Fruit fly (Drosophila melanogaster): ENCODE data around the gene knk.
A peak's percentile ranks its signal among the peaks of the same experiment; 100 is the strongest.

Gene knk

dm6 chr3R:10134341-10134668, 8.8 kb upstream of the knk start (continued):
- no peak for TF ChIP-seq ranshi (GFP tag; IDR thresholded peaks at IDR 0.05)
- TF ChIP-seq CG8944 (GFP tag; optimal IDR thresholded peaks at IDR 0.05): peak; percentile 38
- TF ChIP-seq lmd (GFP tag; IDR thresholded peaks at IDR 0.05): no peak
- no peak for TF ChIP-seq CG12744 (GFP tag; optimal IDR thresholded peaks at IDR 0.05)
- TF ChIP-seq Dad (GFP tag; optimal IDR thresholded peaks at IDR 0.05): peak; percentile 13
- peak; percentile 18 for TF ChIP-seq CG17359 (tag; optimal IDR thresholded peaks at IDR 0.05)
- TF ChIP-seq nom (GFP tag; optimal IDR thresholded peaks at IDR 0.05): peak; percentile 17
- no peak for TF ChIP-seq CG6175 (GFP tag; IDR thresholded peaks at IDR 0.05)
- TF ChIP-seq tx (GFP tag; optimal IDR thresholded peaks at IDR 0.05): peak; percentile 13
- TF ChIP-seq zen2 (GFP tag; IDR thresholded peaks at IDR 0.05; ENCODE audit: partially characterized antibody): no peak
- no peak for TF ChIP-seq tio (GFP tag; optimal IDR thresholded peaks at IDR 0.05)
- no peak for TF ChIP-seq h (optimal IDR thresholded peaks at IDR 0.05)
- TF ChIP-seq ATbp (GFP tag; optimal IDR thresholded peaks at IDR 0.05): no peak
- no peak for TF ChIP-seq CG15696 (tag; optimal IDR thresholded peaks at IDR 0.05)
- no peak for TF ChIP-seq Nf-YA (GFP tag; IDR thresholded peaks at IDR 0.05)
- TF ChIP-seq Trl (optimal IDR thresholded peaks at IDR 0.05): no peak
- TF ChIP-seq Trl (GFP tag; optimal IDR thresholded peaks at IDR 0.05): peak; percentile 56
- TF ChIP-seq gcm (GFP tag; optimal IDR thresholded peaks at IDR 0.05): no peak
- TF ChIP-seq CG2120 (GFP tag; optimal IDR thresholded peaks at IDR 0.05): peak; percentile 81
- no peak for TF ChIP-seq Six4 (GFP tag; optimal IDR thresholded peaks at IDR 0.05)
- TF ChIP-seq tin (GFP tag; optimal IDR thresholded peaks at IDR 0.05): peak; percentile 48
- peak; percentile 66 for TF ChIP-seq Elba2 (GFP tag; optimal IDR thresholded peaks at IDR 0.05)
- TF ChIP-seq NK7.1 (GFP tag; optimal IDR thresholded peaks at IDR 0.05): no peak
- no peak for TF ChIP-seq CG34224 (GFP tag; IDR thresholded peaks at IDR 0.05; ENCODE audit: partially characterized antibody)
- TF ChIP-seq CG8359 (GFP tag; optimal IDR thresholded peaks at IDR 0.05; ENCODE audit: borderline replicate concordance): no peak
- no peak for TF ChIP-seq tll (GFP tag; optimal IDR thresholded peaks at IDR 0.05)
- TF ChIP-seq ERR (GFP tag; optimal IDR thresholded peaks at IDR 0.05): peak; percentile 54
- peak; percentile 65 for TF ChIP-seq CHES-1-like (GFP tag; optimal IDR thresholded peaks at IDR 0.05)
- no peak for TF ChIP-seq pnt (GFP tag; optimal IDR thresholded peaks at IDR 0.05)
- TF ChIP-seq cg (GFP tag; optimal IDR thresholded peaks at IDR 0.05): no peak
- no peak for TF ChIP-seq Oaz (GFP tag; IDR thresholded peaks at IDR 0.05)
- TF ChIP-seq trh (GFP tag; optimal IDR thresholded peaks at IDR 0.05): no peak
- TF ChIP-seq z (GFP tag; IDR thresholded peaks at IDR 0.05): no peak
- TF ChIP-seq CG2712 (tag; optimal IDR thresholded peaks at IDR 0.05): no peak
- TF ChIP-seq CG15479 (GFP tag; optimal IDR thresholded peaks at IDR 0.05): peak; percentile 48
- TF ChIP-seq CG4404 (GFP tag; IDR thresholded peaks at IDR 0.05): no peak
- peak; percentile 70 for TF ChIP-seq CG4617 (GFP tag; optimal IDR thresholded peaks at IDR 0.05; ENCODE audit: borderline replicate concordance)
- TF ChIP-seq lilli (GFP tag; optimal IDR thresholded peaks at IDR 0.05): peak; percentile 57
- TF ChIP-seq CG14441 (GFP tag; IDR thresholded peaks at IDR 0.05): no peak
- no peak for TF ChIP-seq hth (optimal IDR thresholded peaks at IDR 0.05)
- peak; percentile 11 for TF ChIP-seq CoRest (tag; optimal IDR thresholded peaks at IDR 0.05)
- TF ChIP-seq CG13296 (GFP tag; optimal IDR thresholded peaks at IDR 0.05): peak; percentile 7
- TF ChIP-seq D (optimal IDR thresholded peaks at IDR 0.05): peak; percentile 38
- TF ChIP-seq D (GFP tag; optimal IDR thresholded peaks at IDR 0.05): no peak
- no peak for TF ChIP-seq ato (GFP tag; IDR thresholded peaks at IDR 0.05; ENCODE audit: partially characterized antibody)
- peak; percentile 68 for TF ChIP-seq B-H2 (GFP tag; optimal IDR thresholded peaks at IDR 0.05)
- TF ChIP-seq dati (GFP tag; IDR thresholded peaks at IDR 0.05): no peak
- TF ChIP-seq lov (optimal IDR thresholded peaks at IDR 0.05): no peak
- TF ChIP-seq lov (GFP tag; IDR thresholded peaks at IDR 0.05): peak; percentile 9; the same call in 1 of the 3 replicates
- TF ChIP-seq pum (GFP tag; optimal IDR thresholded peaks at IDR 0.05): peak; percentile 16
- peak; percentile 11 for TF ChIP-seq Chrac-16 (GFP tag; optimal IDR thresholded peaks at IDR 0.05)
- TF ChIP-seq Dfd (GFP tag; optimal IDR thresholded peaks at IDR 0.05): no peak
- no peak for TF ChIP-seq pita (GFP tag; optimal IDR thresholded peaks at IDR 0.05)

Data from whole organism, embryonic.